Worm (Caenorhabditis elegans) whole organism, early embryonic: Measurements from ENCODE around the gene cks-1.

Experiments used
- aly-1 ChIP-seq: sonication (generic microtip); optimal IDR thresholded peaks from 2 replicates; lab custom pipeline; 2016; ENCODE audit warnings: missing genetic modification characterization, missing compliant biosample characterization
- ama-1 ChIP-seq: fragments of 150-350 bp; optimal IDR thresholded peaks from 2 replicates; lab custom pipeline; 2014
- ceh-36 ChIP-seq: sonication (generic microtip); optimal IDR thresholded peaks from 2 replicates; lab custom pipeline; 2016; ENCODE audit warnings: missing genetic modification characterization, inconsistent platforms, missing compliant biosample characterization
- ets-7 ChIP-seq: sonication (generic microtip); optimal IDR thresholded peaks from 2 replicates; lab custom pipeline; 2016; ENCODE audit warnings: missing genotype, missing genetic modification characterization, missing compliant biosample characterization
- flt-1 ChIP-seq: fragments of 200-800 bp; sonication (Bioruptor generic); IDR thresholded peaks from 2 replicates; pipeline ENCODE4 v1.3.6; 2022; ENCODE audit warnings: missing genetic modification characterization, missing compliant biosample characterization
- hmbx-1 ChIP-seq: sonication (generic microtip); optimal IDR thresholded peaks from 2 replicates; lab custom pipeline; 2016; ENCODE audit warnings: mild to moderate bottlenecking, missing genetic modification characterization, missing compliant biosample characterization
- hmg-4 ChIP-seq: fragments of 200-800 bp; sonication (Bioruptor generic); optimal IDR thresholded peaks from 2 replicates; lab custom pipeline; 2018; ENCODE audit warnings: mild to moderate bottlenecking, missing genetic modification characterization, missing compliant biosample characterization
- hnd-1 ChIP-seq: sonication (generic microtip); optimal IDR thresholded peaks from 2 replicates; lab custom pipeline; 2016; ENCODE audit warnings: missing genetic modification characterization, missing compliant biosample characterization
- scrt-1 ChIP-seq: fragments of 200-800 bp; sonication (Bioruptor generic); IDR thresholded peaks from 2 replicates; pipeline ENCODE4 v1.3.6; 2022; ENCODE audit warnings: missing genetic modification characterization, missing compliant biosample characterization
- tbx-37 ChIP-seq: fragments of 200-800 bp; sonication (Bioruptor generic); conservative IDR thresholded peaks from 2 replicates; pipeline ENCODE4 v1.3.6; 2022; ENCODE audit warnings: missing genetic modification reagents, missing genetic modification characterization, missing compliant biosample characterization
- tra-4 ChIP-seq: sonication (generic microtip); optimal IDR thresholded peaks from 2 replicates; lab custom pipeline; 2017; ENCODE audit warnings: missing genetic modification characterization, missing compliant biosample characterization

DNA sequence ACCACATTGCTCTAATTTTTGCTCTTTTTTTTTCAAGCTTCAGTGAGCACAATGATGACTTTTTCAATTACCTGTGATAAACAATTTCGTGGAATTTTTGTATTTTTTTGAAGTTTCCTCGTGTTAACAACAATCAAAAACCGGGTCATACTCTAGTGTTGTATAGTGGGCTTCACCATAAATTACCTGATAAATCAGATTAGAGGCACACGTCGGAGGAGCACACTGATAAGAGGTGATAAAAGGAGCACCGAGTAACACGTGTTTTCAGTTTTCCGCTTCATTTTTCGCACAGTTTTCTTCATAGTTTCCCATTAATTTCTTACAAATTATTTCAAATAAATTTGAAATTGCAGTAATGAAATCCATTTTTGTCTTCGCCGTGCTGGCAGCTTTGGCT lies 32.4 kb upstream of the cks-1 start, which contains the start of gene spp-8:
- TF ChIP-seq scrt-1 (GFP tag; lab: Robert Waterston, UW) = no peak
- no peak for TF ChIP-seq flt-1
- TF ChIP-seq ceh-36 (tag; lab: Kevin White, UChicago) = no peak
- no peak for TF ChIP-seq tra-4 (tag; lab: Kevin White, UChicago)
- no peak for TF ChIP-seq hmg-4 (GFP tag; lab: Kevin White, UChicago)
- TF ChIP-seq ets-7 (tag; lab: Kevin White, UChicago) = no peak
- TF ChIP-seq ama-1 (lab: Kevin White, UChicago) = no peak
- TF ChIP-seq hmbx-1 (tag; lab: Kevin White, UChicago) = no peak
- TF ChIP-seq hnd-1 = no peak
- TF ChIP-seq aly-1 = no peak
- TF ChIP-seq tbx-37 (GFP tag; lab: Robert Waterston, UW) = no peak
